Fruit fly (Drosophila melanogaster): ENCODE results near the gene CG18473.

- TF ChIP-seq CG11617 (GFP tag; optimal IDR thresholded peaks at IDR 0.05) (no peak), tj (GFP tag; optimal IDR thresholded peaks at IDR 0.05) (no peak), cic (GFP tag; optimal IDR thresholded peaks at IDR 0.05) (no peak), bab1 (GFP tag; optimal IDR thresholded peaks at IDR 0.05) (no peak), CG7045 (GFP tag; optimal IDR thresholded peaks at IDR 0.05) (no peak), CG14711 (tag; optimal IDR thresholded peaks at IDR 0.05) (no peak), pad (GFP tag; optimal IDR thresholded peaks at IDR 0.05) (no peak), CG12768 (GFP tag; optimal IDR thresholded peaks at IDR 0.05) (no peak), Crg-1 (GFP tag; optimal IDR thresholded peaks at IDR 0.05) (no peak), Clk (GFP tag; optimal IDR thresholded peaks at IDR 0.05) (no peak)
These were observed 27.1 kb downstream of the CG18473 start for dm6 chr3R:9390201-9390600.

Measured in whole organism, adult.